Fruit fly (Drosophila melanogaster) whole organism, embryonic: ENCODE measurements around the gene eIF4E7.

ENCODE experiments used
- Atf-2 ChIP-seq: fragments of 200-800 bp; sonication (Bioruptor generic); optimal IDR thresholded peaks from 2 replicates; lab custom pipeline; 2016; ENCODE audit warnings: missing biosample characterization, missing genetic modification characterization
- Atf6 ChIP-seq: fragments of 200-800 bp; sonication (Bioruptor generic); IDR thresholded peaks from 2 replicates; pipeline ENCODE4 v1.3.6; 2022; ENCODE audit warnings: missing biosample characterization, missing genetic modification characterization
- B-H2 ChIP-seq: fragments of 200-800 bp; sonication (Bioruptor generic); optimal IDR thresholded peaks from 2 replicates; lab custom pipeline; 2018; ENCODE audit warnings: missing biosample characterization, mild to moderate bottlenecking, missing genetic modification characterization
- Bdp1 ChIP-seq: fragments of 200-800 bp; sonication (Bioruptor generic); optimal IDR thresholded peaks from 3 replicates; lab custom pipeline; 2016; ENCODE audit warnings: missing biosample characterization, missing genetic modification characterization
- BtbVII ChIP-seq: fragments of 200-800 bp; sonication (Bioruptor generic); optimal IDR thresholded peaks from 3 replicates; lab custom pipeline; 2017; ENCODE audit warnings: missing biosample characterization, mild to moderate bottlenecking, missing genetic modification characterization
- CG10366 ChIP-seq: fragments of 200-800 bp; sonication (Bioruptor generic); IDR thresholded peaks from 2 replicates; pipeline ENCODE4 v1.3.6; 2022; ENCODE audit warnings: missing biosample characterization, missing genetic modification characterization
- CG10979 ChIP-seq: fragments of 200-800 bp; sonication (Bioruptor generic); optimal IDR thresholded peaks from 2 replicates; lab custom pipeline; 2018; ENCODE audit warnings: missing biosample characterization, mild to moderate bottlenecking, missing genetic modification characterization, moderate library complexity
- CG11696 ChIP-seq: fragments of 200-800 bp; sonication (Bioruptor generic); IDR thresholded peaks from 2 replicates; pipeline ENCODE4 v1.3.6; 2022; ENCODE audit warnings: missing biosample characterization, missing genetic modification characterization
- CG12659 ChIP-seq: fragments of 200-800 bp; sonication (Bioruptor generic); optimal IDR thresholded peaks from 3 replicates; lab custom pipeline; 2017; ENCODE audit warnings: mild to moderate bottlenecking, missing biosample characterization, missing genetic modification reagents, missing genetic modification characterization
- CG12942 ChIP-seq: fragments of 200-800 bp; sonication (Bioruptor generic); optimal IDR thresholded peaks from 3 replicates; lab custom pipeline; 2016; ENCODE audit warnings: missing biosample characterization, missing genetic modification characterization
- CG13894 ChIP-seq: fragments of 200-800 bp; sonication (Bioruptor generic); optimal IDR thresholded peaks from 3 replicates; lab custom pipeline; 2018; ENCODE audit warnings: missing biosample characterization, mild to moderate bottlenecking, missing genetic modification characterization, moderate library complexity
- CG17912 ChIP-seq: fragments of 200-800 bp; sonication (Bioruptor generic); optimal IDR thresholded peaks from 2 replicates; lab custom pipeline; 2018; ENCODE audit warnings: missing biosample characterization, mild to moderate bottlenecking, missing genetic modification characterization
- CG2199 ChIP-seq: fragments of 200-800 bp; sonication (Bioruptor generic); IDR thresholded peaks from 3 replicates; pipeline ENCODE4 v1.3.6; 2022; ENCODE audit warnings: missing biosample characterization, missing genetic modification characterization
- CG2202 ChIP-seq: fragments of 200-800 bp; sonication (Bioruptor generic); optimal IDR thresholded peaks from 2 replicates; lab custom pipeline; 2018; ENCODE audit warnings: missing biosample characterization, mild to moderate bottlenecking, missing genetic modification characterization
- CG30020 ChIP-seq: fragments of 200-800 bp; optimal IDR thresholded peaks from 2 replicates; lab custom pipeline; 2019; ENCODE audit warnings: missing biosample characterization, mild to moderate bottlenecking, missing genetic modification characterization, moderate library complexity
- CG31365 ChIP-seq: fragments of 200-800 bp; sonication (Bioruptor generic); optimal IDR thresholded peaks from 2 replicates; lab custom pipeline; 2018; ENCODE audit warnings: missing biosample characterization, mild to moderate bottlenecking, missing genetic modification characterization
- CG31388 ChIP-seq: fragments of 200-800 bp; sonication (Bioruptor generic); optimal IDR thresholded peaks from 2 replicates; lab custom pipeline; 2016; ENCODE audit warnings: missing biosample characterization, missing genetic modification characterization
- CG3163 ChIP-seq: fragments of 200-800 bp; sonication (Bioruptor generic); optimal IDR thresholded peaks from 3 replicates; lab custom pipeline; 2016; ENCODE audit warnings: missing biosample characterization, missing genetic modification characterization
- CG32532 ChIP-seq: fragments of 200-800 bp; sonication (Bioruptor generic); IDR thresholded peaks from 2 replicates; pipeline ENCODE4 v1.3.6; 2022; ENCODE audit warnings: missing biosample characterization, missing genetic modification characterization
- CG3995 ChIP-seq: fragments of 200-800 bp; sonication (Bioruptor generic); optimal IDR thresholded peaks from 3 replicates; lab custom pipeline; 2016; ENCODE audit warnings: missing biosample characterization, missing genetic modification characterization
- CG4282 ChIP-seq: fragments of 200-800 bp; sonication (Bioruptor generic); optimal IDR thresholded peaks from 2 replicates; lab custom pipeline; 2016; ENCODE audit warnings: missing biosample characterization, missing genetic modification characterization
- CG7271 ChIP-seq: fragments of 200-800 bp; sonication (Bioruptor generic); optimal IDR thresholded peaks from 2 replicates; lab custom pipeline; 2018; ENCODE audit warnings: missing biosample characterization, mild to moderate bottlenecking, missing genetic modification characterization, moderate library complexity
- CG8089 ChIP-seq: fragments of 200-800 bp; sonication (Bioruptor generic); optimal IDR thresholded peaks from 3 replicates; lab custom pipeline; 2016; ENCODE audit warnings: missing biosample characterization, missing genetic modification characterization
- Dad ChIP-seq: fragments of 200-800 bp; sonication (Bioruptor generic); optimal IDR thresholded peaks from 3 replicates; lab custom pipeline; 2016; ENCODE audit warnings: missing biosample characterization, missing genetic modification characterization
- Dbx ChIP-seq: fragments of 200-800 bp; sonication (Bioruptor generic); IDR thresholded peaks from 3 replicates; pipeline ENCODE4 v1.3.6; 2022; ENCODE audit warnings: missing biosample characterization, missing genetic modification characterization
- Dek ChIP-seq: fragments of 200-800 bp; sonication (Bioruptor generic); optimal IDR thresholded peaks from 3 replicates; lab custom pipeline; 2019; ENCODE audit warnings: missing biosample characterization, mild to moderate bottlenecking, missing genetic modification characterization, moderate library complexity
- Dfd ChIP-seq, 2 experiments: fragments of >200 bp; optimal IDR thresholded peaks; 2 replicates each; lab custom pipeline; 2017; ENCODE audit warnings: missing biosample characterization in 2 of 2, missing genetic modification characterization in 2 of 2
- HHEX ChIP-seq: fragments of 200-800 bp; sonication (Bioruptor generic); optimal IDR thresholded peaks from 3 replicates; lab custom pipeline; 2017; ENCODE audit warnings: missing biosample characterization, mild to moderate bottlenecking, missing genetic modification characterization, missing genetic modification reagents
- Hand ChIP-seq: fragments of 200-800 bp; sonication (Bioruptor generic); optimal IDR thresholded peaks from 2 replicates; lab custom pipeline; 2017; ENCODE audit warnings: mild to moderate bottlenecking, missing biosample characterization, missing genetic modification reagents, missing genetic modification characterization
- Hey ChIP-seq: fragments of 200-800 bp; sonication (Bioruptor generic); optimal IDR thresholded peaks from 3 replicates; lab custom pipeline; 2018; ENCODE audit warnings: missing biosample characterization, mild to moderate bottlenecking, missing genetic modification characterization
- Hsf ChIP-seq: fragments of 200-800 bp; sonication (Bioruptor generic); optimal IDR thresholded peaks from 3 replicates; lab custom pipeline; 2016; ENCODE audit warnings: missing biosample characterization, missing genetic modification characterization
- NK7.1 ChIP-seq: fragments of 200-800 bp; sonication (Bioruptor generic); optimal IDR thresholded peaks from 3 replicates; lab custom pipeline; 2016; ENCODE audit warnings: missing biosample characterization, missing genetic modification characterization
- Nf-YB ChIP-seq: fragments of 200-800 bp; sonication (Bioruptor generic); optimal IDR thresholded peaks from 3 replicates; lab custom pipeline; 2019; ENCODE audit warnings: missing biosample characterization, mild to moderate bottlenecking, missing genetic modification characterization, moderate library complexity
- Nf-YC ChIP-seq: fragments of 200-800 bp; optimal IDR thresholded peaks from 3 replicates; lab custom pipeline; 2019; ENCODE audit warnings: missing biosample characterization, mild to moderate bottlenecking, missing genetic modification characterization, moderate library complexity
- Sry-β ChIP-seq: fragments of 200-800 bp; sonication (Bioruptor generic); optimal IDR thresholded peaks from 2 replicates; lab custom pipeline; 2018; ENCODE audit warnings: missing biosample characterization, mild to moderate bottlenecking, missing genetic modification characterization, moderate library complexity
- Sry-δ ChIP-seq: fragments of 200-800 bp; sonication (Bioruptor generic); optimal IDR thresholded peaks from 2 replicates; lab custom pipeline; 2016; ENCODE audit warnings: missing biosample characterization, missing genetic modification characterization
- Usf ChIP-seq: fragments of 200-800 bp; sonication (Bioruptor generic); optimal IDR thresholded peaks from 2 replicates; lab custom pipeline; 2017; ENCODE audit warnings: missing genotype, missing biosample characterization, missing genetic modification characterization
- Vsx1 ChIP-seq: fragments of 200-800 bp; sonication (Bioruptor generic); optimal IDR thresholded peaks from 2 replicates; lab custom pipeline; 2017; ENCODE audit warnings: missing biosample characterization, mild to moderate bottlenecking, missing genetic modification characterization, missing genetic modification reagents
- Xbp1 ChIP-seq: fragments of 200-800 bp; sonication (Bioruptor generic); optimal IDR thresholded peaks from 3 replicates; lab custom pipeline; 2016; ENCODE audit warnings: missing biosample characterization, mild to moderate bottlenecking, missing genetic modification characterization
- ci ChIP-seq: fragments of 200-800 bp; sonication (Bioruptor generic); IDR thresholded peaks from 3 replicates; pipeline ENCODE4 v1.3.6; 2022; ENCODE audit warnings: missing biosample characterization, missing genetic modification characterization
- crc ChIP-seq: fragments of 200-800 bp; sonication (Bioruptor generic); optimal IDR thresholded peaks from 2 replicates; lab custom pipeline; 2016; ENCODE audit warnings: missing biosample characterization, missing genetic modification characterization
- kay ChIP-seq: fragments of 200-800 bp; sonication (Bioruptor generic); optimal IDR thresholded peaks from 2 replicates; lab custom pipeline; 2016; ENCODE audit warnings: missing biosample characterization, missing genetic modification characterization
- lab ChIP-seq: fragments of 200-800 bp; sonication (Bioruptor generic); optimal IDR thresholded peaks from 3 replicates; lab custom pipeline; 2017; ENCODE audit warnings: missing biosample characterization, missing genetic modification characterization, mild to moderate bottlenecking, moderate library complexity, missing genetic modification reagents
- lola ChIP-seq, 3 experiments: fragments of >200 bp in 2 of 3; fragments of 200-800 bp in 1 of 3; sonication (Bioruptor generic) in 1 of 3; optimal IDR thresholded peaks; 2 replicates each; lab custom pipeline; 2017 to 2019; ENCODE audit warnings: missing biosample characterization in 3 of 3, missing genetic modification characterization in 3 of 3, mild to moderate bottlenecking in 1 of 3, moderate library complexity in 1 of 3
- p53 ChIP-seq: fragments of 200-800 bp; sonication (Bioruptor generic); optimal IDR thresholded peaks from 2 replicates; lab custom pipeline; 2016; ENCODE audit warnings: missing biosample characterization, missing genetic modification characterization
- schlank ChIP-seq: fragments of 200-800 bp; sonication (Bioruptor generic); optimal IDR thresholded peaks from 2 replicates; lab custom pipeline; 2018; ENCODE audit warnings: missing biosample characterization, mild to moderate bottlenecking, missing genetic modification characterization
- sens ChIP-seq: fragments of 200-800 bp; sonication (Bioruptor generic); peaks from one replicate; lab custom pipeline; 2016; ENCODE audit warnings: missing biosample characterization, missing genetic modification characterization
- sr ChIP-seq: fragments of 200-800 bp; sonication (Bioruptor generic); IDR thresholded peaks from 3 replicates; pipeline ENCODE4 v1.3.6; 2022; ENCODE audit warnings: missing biosample characterization, missing genetic modification characterization

The eIF4E7 gene

dm6 chrX:1161913-1162439 is at the start of gene eIF4E7:
Gene eIF4E7 (minus strand): TSS chrX:1162389.
- TF ChIP-seq Nf-YB (GFP tag; lab: Kevin White, UChicago), result peak; percentile 84
- TF ChIP-seq B-H2, result no peak
- TF ChIP-seq Nf-YC, result peak; percentile 65
- no peak for TF ChIP-seq Dbx (GFP tag; lab: Robert Waterston, UW)

DNA sequence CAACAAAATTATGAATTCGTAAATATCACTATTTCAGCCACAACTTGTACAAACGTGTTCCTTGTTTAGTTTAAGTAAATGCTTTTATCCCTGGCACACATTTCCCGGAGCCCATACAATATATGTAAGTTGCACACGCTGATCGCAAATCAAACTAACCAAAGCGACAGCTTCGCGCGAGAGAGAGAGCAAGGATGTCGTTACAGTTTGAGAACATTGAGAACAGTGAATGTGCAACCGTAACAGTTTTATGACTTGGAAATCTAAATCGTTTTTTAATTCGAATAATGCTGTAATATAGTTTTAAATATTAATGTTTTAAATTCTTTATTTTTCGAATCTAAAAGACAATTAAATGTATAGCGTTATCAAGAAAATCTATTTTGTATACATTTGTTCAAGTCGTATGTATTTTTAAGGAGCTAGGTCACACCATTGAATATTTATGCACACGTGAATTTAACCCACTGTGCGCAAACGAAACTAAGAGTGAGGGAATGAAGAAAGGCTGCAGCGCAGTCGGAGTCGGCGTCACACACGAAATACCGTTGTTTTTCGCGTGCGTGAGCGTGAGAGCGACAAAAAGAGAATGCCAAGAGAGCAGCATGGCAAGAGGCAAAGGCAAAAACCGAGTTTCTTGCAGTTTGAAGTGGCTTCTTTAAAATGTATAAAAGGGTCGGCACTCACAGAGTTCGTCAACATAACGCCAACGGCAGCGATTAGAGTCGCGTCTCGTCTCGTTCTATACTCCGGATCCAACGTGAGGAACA is 47.2 kb upstream of the eIF4E7 start, which contains the start of gene CG11382:
CG11382 (plus strand) TSS at position 720 of the 770 bp plus-strand sequence.
- TF ChIP-seq Bdp1 (GFP tag; lab: Kevin White, UChicago) (no peak), CG7271 (tag; lab: Kevin White, UChicago) (no peak), CG31365 (no peak), Hsf (GFP tag; lab: Kevin White, UChicago) (no peak), Vsx1 (GFP tag; lab: Kevin White, UChicago) (no peak), Dad (no peak), Sry-δ (GFP tag; lab: Kevin White, UChicago) (no peak), CG13894 (no peak), HHEX (no peak), CG17912 (no peak), ci (GFP tag; lab: Robert Waterston, UW) (no peak), Hand (no peak), crc (GFP tag; lab: Kevin White, UChicago) (no peak), Dek (tag; lab: Kevin White, UChicago) (no peak), CG4282 (GFP tag; lab: Kevin White, UChicago) (no peak), CG31388 (GFP tag; lab: Kevin White, UChicago) (no peak), CG12942 (GFP tag; lab: Kevin White, UChicago) (no peak), NK7.1 (GFP tag; lab: Kevin White, UChicago) (no peak), kay (GFP tag; lab: Kevin White, UChicago) (no peak), CG10979 (peak; percentile 5), CG2199 (GFP tag; lab: Robert Waterston, UW) (no peak), Dfd (GFP tag; optimal IDR thresholded peaks at IDR 0.05; lab: Kevin White, UChicago) (no peak), CG30020 (tag; lab: Kevin White, UChicago) (no peak), Xbp1 (GFP tag; lab: Kevin White, UChicago) (no peak), Hey (tag; lab: Kevin White, UChicago) (no peak), Usf (GFP tag; lab: Kevin White, UChicago) (no peak), Atf6 (no peak), lola (GFP tag; optimal IDR thresholded peaks at IDR 0.05; lab: Kevin White, UChicago) (peak in 1 of 3 experiments; percentile 2), Atf-2 (GFP tag; lab: Kevin White, UChicago) (no peak), CG32532 (GFP tag; lab: Robert Waterston, UW) (no peak), schlank (no peak), Sry-β (GFP tag; lab: Kevin White, UChicago) (no peak), CG3995 (GFP tag; lab: Kevin White, UChicago) (no peak), CG8089 (GFP tag; lab: Kevin White, UChicago) (no peak), sens (GFP tag; lab: Kevin White, UChicago) (peak; percentile 36), CG3163 (GFP tag; lab: Kevin White, UChicago) (no peak), CG2202 (tag; lab: Kevin White, UChicago) (no peak), CG11696 (no peak), p53 (GFP tag; lab: Kevin White, UChicago) (no peak), CG10366 (GFP tag; lab: Robert Waterston, UW) (no peak), BtbVII (GFP tag; lab: Kevin White, UChicago) (no peak), sr (no peak), lab (GFP tag; lab: Kevin White, UChicago) (no peak), CG12659 (GFP tag; lab: Kevin White, UChicago) (no peak)
